Worm (Caenorhabditis elegans) whole organism, L4 larva: Measurements from ENCODE around the gene C01B10.3.
A peak's percentile ranks its signal among the peaks of the same experiment; 100 is the strongest.

Source experiments
- F10B5.3 ChIP-seq: sonication (generic microtip); optimal IDR thresholded peaks from 2 replicates; lab custom pipeline; 2016; ENCODE audit warnings: mild to moderate bottlenecking, missing genetic modification characterization, missing compliant biosample characterization
- F37D6.2 ChIP-seq: sonication (generic microtip); optimal IDR thresholded peaks from 2 replicates; lab custom pipeline; 2016; ENCODE audit warnings: mild to moderate bottlenecking, missing genetic modification characterization, missing compliant biosample characterization
- F44E2.7 ChIP-seq: fragments of 200-800 bp; sonication (Bioruptor generic); IDR thresholded peaks from 2 replicates; pipeline ENCODE4 v2.1.2; 2022; ENCODE audit warnings: missing genetic modification characterization, missing compliant biosample characterization
- Y105C5A.15 ChIP-seq: fragments of 200-800 bp; sonication (Bioruptor generic); IDR thresholded peaks from 2 replicates; pipeline ENCODE4 v1.3.6; 2022; ENCODE audit warnings: missing genetic modification characterization, missing compliant biosample characterization
- Y75B8A.6 ChIP-seq: fragments of 200-800 bp; sonication (Bioruptor generic); IDR thresholded peaks from 2 replicates; pipeline ENCODE4 v1.3.6; 2022; ENCODE audit warnings: missing genetic modification reagents, missing genetic modification characterization, missing compliant biosample characterization
- ZK546.5 ChIP-seq, 2 experiments: sonication (generic microtip); optimal IDR thresholded peaks; 2 replicates each; lab custom pipeline; 2017; ENCODE audit warnings: missing biosample characterization in 2 of 2, missing genetic modification characterization in 2 of 2
- ama-1 ChIP-seq: fragments of 150-350 bp; optimal IDR thresholded peaks from 2 replicates; lab custom pipeline; 2014; ENCODE audit warnings: inconsistent platforms, mixed read lengths
- ceh-20 ChIP-seq: fragments of 200-800 bp; sonication (Bioruptor generic); IDR thresholded peaks from 2 replicates; pipeline ENCODE4 v1.3.6; 2022; ENCODE audit warnings: missing genetic modification reagents, missing genetic modification characterization, missing compliant biosample characterization
- ceh-32 ChIP-seq: sonication (generic microtip); optimal IDR thresholded peaks from 2 replicates; lab custom pipeline; 2016; ENCODE audit warnings: mild to moderate bottlenecking, missing genetic modification characterization, missing compliant biosample characterization; ENCODE audit not compliant: poor library complexity
- ceh-82 ChIP-seq: sonication (generic microtip); optimal IDR thresholded peaks from 2 replicates; lab custom pipeline; 2017; ENCODE audit warnings: missing biosample characterization, missing genetic modification characterization
- ces-1 ChIP-seq: fragments of 150-350 bp; sonication (generic microtip); optimal IDR thresholded peaks from 4 replicates; lab custom pipeline; 2014; ENCODE audit warnings: missing biosample characterization, missing genetic modification reagents, missing genetic modification characterization
- cey-2 ChIP-seq: sonication (generic microtip); optimal IDR thresholded peaks from 3 replicates; lab custom pipeline; 2017; ENCODE audit warnings: missing genetic modification characterization, mild to moderate bottlenecking, missing compliant biosample characterization, antibody characterized with exemption, borderline replicate concordance; ENCODE audit not compliant: insufficient read depth
- ctbp-1 ChIP-seq: fragments of 200-800 bp; sonication (Bioruptor generic); IDR thresholded peaks from 2 replicates; pipeline ENCODE4 v1.3.6; 2022; ENCODE audit warnings: missing genetic modification reagents, missing genetic modification characterization, missing compliant biosample characterization
- daf-16 ChIP-seq, 3 experiments: sonication (generic microtip); optimal IDR thresholded peaks; 2 replicates each; lab custom pipeline; 2016 to 2017; ENCODE audit warnings: missing genetic modification characterization in 3 of 3, missing genetic modification reagents in 3 of 3, mild to moderate bottlenecking in 2 of 3, missing compliant biosample characterization in 2 of 3, missing biosample characterization in 1 of 3, moderate library complexity in 1 of 3
- daf-19 ChIP-seq: fragments of 200-800 bp; sonication (Bioruptor generic); conservative IDR thresholded peaks from 2 replicates; pipeline ENCODE4 v1.3.6; 2022; ENCODE audit warnings: missing genetic modification characterization, missing compliant biosample characterization
- dve-1 ChIP-seq: sonication (generic microtip); optimal IDR thresholded peaks from 2 replicates; lab custom pipeline; 2017; ENCODE audit warnings: antibody characterized with exemption, mild to moderate bottlenecking, missing genetic modification characterization, missing compliant biosample characterization; ENCODE audit not compliant: insufficient read depth
- egl-27 ChIP-seq: sonication (generic microtip); optimal IDR thresholded peaks from 3 replicates; lab custom pipeline; 2017; ENCODE audit warnings: missing biosample characterization, missing genetic modification reagents, missing genetic modification characterization
- hlh-11 ChIP-seq: fragments of 200-800 bp; sonication (Bioruptor generic); optimal IDR thresholded peaks from 2 replicates; lab custom pipeline; 2018; ENCODE audit warnings: mild to moderate bottlenecking, missing genetic modification characterization, missing compliant biosample characterization
- lin-38 ChIP-seq: fragments of 200-800 bp; sonication (Bioruptor generic); IDR thresholded peaks from 2 replicates; pipeline ENCODE4 v1.3.6; 2022; ENCODE audit warnings: missing genetic modification reagents, missing genetic modification characterization, missing compliant biosample characterization
- madf-5 ChIP-seq, 2 experiments: fragments of 200-800 bp; sonication (Bioruptor generic); IDR thresholded peaks; 2 replicates each; pipeline ENCODE4 v1.3.6; 2022; ENCODE audit warnings: missing compliant biosample characterization in 2 of 2, missing genetic modification characterization in 2 of 2
- mes-2 ChIP-seq: sonication (generic microtip); optimal IDR thresholded peaks from 2 replicates; lab custom pipeline; 2016; ENCODE audit warnings: missing genotype, mild to moderate bottlenecking, missing genetic modification characterization, missing compliant biosample characterization; ENCODE audit not compliant: poor library complexity, severe bottlenecking
- nhr-28 ChIP-seq: fragments of 150-350 bp; optimal IDR thresholded peaks from 2 replicates; lab custom pipeline; 2014; ENCODE audit warnings: missing biosample characterization, missing genetic modification characterization
- nhr-48 ChIP-seq: sonication (generic microtip); optimal IDR thresholded peaks from 2 replicates; lab custom pipeline; 2016; ENCODE audit warnings: mild to moderate bottlenecking, missing genetic modification characterization, missing compliant biosample characterization
- pha-4 ChIP-seq, 2 experiments: fragments of 150-350 bp in 1 of 2; fragments of 200-800 bp in 1 of 2; sonication (Bioruptor generic) in 1 of 2; IDR thresholded peaks in 1 of 2; optimal IDR thresholded peaks in 1 of 2; 2 replicates each; pipeline versions ENCODE4 v1.3.6 to Lab custom; 2014 to 2022; ENCODE audit warnings: missing genetic modification characterization in 2 of 2, missing genetic modification reagents in 2 of 2, missing biosample characterization in 1 of 2, missing compliant biosample characterization in 1 of 2
- pqm-1 ChIP-seq: sonication (generic microtip); optimal IDR thresholded peaks from 2 replicates; lab custom pipeline; 2017; ENCODE audit warnings: missing biosample characterization, missing genetic modification characterization
- skn-1 ChIP-seq: fragments of 150-350 bp; optimal IDR thresholded peaks from 2 replicates; lab custom pipeline; 2014; ENCODE audit warnings: missing biosample characterization, missing genetic modification characterization
- snpc-1.2 ChIP-seq: fragments of 200-800 bp; sonication (Bioruptor generic); IDR thresholded peaks from 2 replicates; pipeline ENCODE4 v1.3.6; 2022; ENCODE audit warnings: missing genetic modification reagents, missing genetic modification characterization, missing compliant biosample characterization
- snpc-4 ChIP-seq: fragments of 150-350 bp; optimal IDR thresholded peaks from 2 replicates; lab custom pipeline; 2014; ENCODE audit warnings: missing biosample characterization, missing genetic modification characterization
- spr-3 ChIP-seq: fragments of 200-800 bp; sonication (Bioruptor generic); optimal IDR thresholded peaks from 2 replicates; lab custom pipeline; 2018; ENCODE audit warnings: mild to moderate bottlenecking, missing genetic modification characterization, missing compliant biosample characterization
- tag-97 ChIP-seq: fragments of 200-800 bp; sonication (Bioruptor generic); IDR thresholded peaks from 2 replicates; pipeline ENCODE4 v1.3.6; 2022; ENCODE audit warnings: missing genetic modification characterization, missing compliant biosample characterization
- tra-1 ChIP-seq: fragments of 200-800 bp; sonication (Bioruptor generic); IDR thresholded peaks from 2 replicates; pipeline ENCODE4 v1.3.6; 2022; ENCODE audit warnings: missing genetic modification reagents, missing genetic modification characterization, missing compliant biosample characterization
- unc-130 ChIP-seq: sonication (generic microtip); optimal IDR thresholded peaks from 2 replicates; lab custom pipeline; 2016; ENCODE audit warnings: missing genetic modification reagents, missing genetic modification characterization, missing compliant biosample characterization
- unc-62 ChIP-seq, 3 experiments: fragments of 150-350 bp in 1 of 3; sonication (generic microtip); optimal IDR thresholded peaks in 2 of 3; peaks in 1 of 3; 1 replicate in 1 of 3; 2 replicates in 2 of 3; lab custom pipeline; 2014 to 2017; ENCODE audit warnings: missing biosample characterization in 3 of 3, missing genetic modification characterization in 3 of 3, missing genetic modification reagents in 3 of 3, missing genotype in 1 of 3
- vab-7 ChIP-seq: fragments of 200-800 bp; sonication (Bioruptor generic); IDR thresholded peaks from 2 replicates; pipeline ENCODE4 v1.3.6; 2022; ENCODE audit warnings: missing genetic modification reagents, missing genetic modification characterization, missing compliant biosample characterization
- ztf-11 ChIP-seq: fragments of 150-350 bp; optimal IDR thresholded peaks from 2 replicates; lab custom pipeline; 2014; ENCODE audit warnings: missing biosample characterization, missing genetic modification characterization

C01B10.3 gene

ce11 chrIV:6607059-6607458, 14.1 kb downstream of the C01B10.3 start (continued):
- no peak for TF ChIP-seq tag-97
- peak; percentile 18 for TF ChIP-seq pqm-1 (tag; lab: Kevin White, UChicago)
- TF ChIP-seq skn-1, result no peak
- TF ChIP-seq nhr-28 (tag; lab: Kevin White, UChicago), result peak; percentile 99
- TF ChIP-seq, all 104 proteins: peak for 5

ce11 chrIV:6606587-6606986, 14.6 kb downstream of the C01B10.3 start:
- no peak for TF ChIP-seq Y105C5A.15
- no peak for TF ChIP-seq unc-130 (GFP tag; lab: Kevin White, UChicago)
- TF ChIP-seq nhr-28 (tag; lab: Kevin White, UChicago), result peak; percentile 99
- peak; percentile 60 for TF ChIP-seq mes-2 (tag; lab: Kevin White, UChicago)
- TF ChIP-seq snpc-1.2 (GFP tag; lab: Robert Waterston, UW), result no peak
- no peak for TF ChIP-seq ama-1 (lab: Kevin White, UChicago)
- TF ChIP-seq daf-16 (GFP tag; optimal IDR thresholded peaks at IDR 0.05; lab: Kevin White, UChicago), result no peak
- TF ChIP-seq daf-16 (tag; optimal IDR thresholded peaks at IDR 0.05; lab: Kevin White, UChicago), result peak; percentile 39
- no peak for TF ChIP-seq vab-7 (GFP tag; lab: Robert Waterston, UW)
- peak; percentile 6 for TF ChIP-seq hlh-11 (tag; lab: Kevin White, UChicago)

ce11 chrIV:6605863-6606262, 15.3 kb downstream of the C01B10.3 start, which contains the start of gene nstp-2:
TSS of gene nstp-2 (minus strand) at chrIV:6606188.
- TF ChIP-seq F37D6.2 (tag; lab: Kevin White, UChicago) (no peak), ztf-11 (tag; lab: Kevin White, UChicago) (no peak), ceh-20 (GFP tag; lab: Robert Waterston, UW) (no peak), nhr-28 (tag; lab: Kevin White, UChicago) (peak; percentile 86), dve-1 (tag; lab: Kevin White, UChicago) (no peak), tra-1 (GFP tag; lab: Robert Waterston, UW) (no peak)
- TF ChIP-seq, all 104 proteins: peak for 1

- TF ChIP-seq ctbp-1 (GFP tag; lab: Robert Waterston, UW) (no peak), ceh-32 (tag; lab: Kevin White, UChicago) (no peak), cey-2 (tag; lab: Kevin White, UChicago) (no peak), lin-38 (GFP tag; lab: Robert Waterston, UW) (no peak), dve-1 (tag; lab: Kevin White, UChicago) (peak; percentile 21), spr-3 (GFP tag; lab: Kevin White, UChicago) (no peak), vab-7 (GFP tag; lab: Robert Waterston, UW) (no peak), egl-27 (no peak), unc-62 (GFP tag; optimal IDR thresholded peaks at IDR 0.05 in 1 of 2; lab: Kevin White, UChicago) (peak in 1 of 2 experiments; percentile 55), unc-62 (tag; optimal IDR thresholded peaks at IDR 0.05; lab: Kevin White, UChicago) (no peak), Y105C5A.15 (no peak), ces-1 (no peak), F44E2.7 (GFP tag; lab: Robert Waterston, UW) (no peak)
Observed at ce11 chrIV:6603549-6603948, 17.6 kb downstream of the C01B10.3 start.

ce11 chrIV:6602376-6602775, 18.8 kb downstream of the C01B10.3 start, which contains the start of gene F15B10.3:
TSS of gene F15B10.3 (plus strand) at chrIV:6602676.
- TF ChIP-seq ZK546.5 (tag; optimal IDR thresholded peaks at IDR 0.05; lab: Kevin White, UChicago) (no peak), nhr-48 (tag; lab: Kevin White, UChicago) (no peak), ceh-82 (no peak), Y75B8A.6 (GFP tag; lab: Robert Waterston, UW) (no peak), F10B5.3 (tag; lab: Kevin White, UChicago) (no peak), lin-38 (GFP tag; lab: Robert Waterston, UW) (no peak), snpc-4 (no peak), madf-5 (GFP tag; IDR thresholded peaks at IDR 0.05; lab: Robert Waterston, UW) (no peak), F44E2.7 (GFP tag; lab: Robert Waterston, UW) (no peak), pha-4 (GFP tag; IDR thresholded peaks at IDR 0.05; lab: Robert Waterston, UW) (no peak), pha-4 (tag; optimal IDR thresholded peaks at IDR 0.05; lab: Kevin White, UChicago) (no peak), daf-19 (GFP tag; lab: Robert Waterston, UW) (no peak)
